Worm (Caenorhabditis elegans) whole organism, late embryonic: ENCODE data around the gene F13H8.6.

ENCODE experiments used
- C08G9.2 ChIP-seq: sonication (generic microtip); optimal IDR thresholded peaks from 2 replicates; lab custom pipeline; 2016; ENCODE audit warnings: mild to moderate bottlenecking, missing genetic modification characterization, moderate library complexity, missing compliant biosample characterization
- K02D7.2 ChIP-seq: sonication (generic microtip); optimal IDR thresholded peaks from 2 replicates; lab custom pipeline; 2017; ENCODE audit warnings: mild to moderate bottlenecking, missing genetic modification characterization, missing compliant biosample characterization
- T23F11.4 ChIP-seq: fragments of 200-800 bp; sonication (Bioruptor generic); optimal IDR thresholded peaks from 2 replicates; lab custom pipeline; 2018; ENCODE audit warnings: mild to moderate bottlenecking, missing genetic modification characterization, missing compliant biosample characterization
- Y22D7AL.16 ChIP-seq: sonication (generic microtip); optimal IDR thresholded peaks from 2 replicates; lab custom pipeline; 2016; ENCODE audit warnings: missing genetic modification characterization, missing compliant biosample characterization
- ahr-1 ChIP-seq: sonication (generic microtip); optimal IDR thresholded peaks from 2 replicates; lab custom pipeline; 2016; ENCODE audit warnings: missing genetic modification characterization, missing compliant biosample characterization
- ceh-14 ChIP-seq: sonication (generic microtip); optimal IDR thresholded peaks from 2 replicates; lab custom pipeline; 2016; ENCODE audit warnings: missing genotype, missing genetic modification characterization, missing compliant biosample characterization
- ceh-18 ChIP-seq: sonication (generic microtip); optimal IDR thresholded peaks from 2 replicates; lab custom pipeline; 2016; ENCODE audit warnings: missing genetic modification characterization, missing compliant biosample characterization
- ceh-19 ChIP-seq: fragments of 200-800 bp; sonication (Bioruptor generic); optimal IDR thresholded peaks from 2 replicates; lab custom pipeline; 2018; ENCODE audit warnings: mild to moderate bottlenecking, missing genetic modification characterization, missing compliant biosample characterization
- ceh-30 ChIP-seq: fragments of 150-350 bp; optimal IDR thresholded peaks from 2 replicates; lab custom pipeline; 2014; ENCODE audit warnings: missing biosample characterization, missing genetic modification characterization
- ceh-31 ChIP-seq: sonication (generic microtip); optimal IDR thresholded peaks from 2 replicates; lab custom pipeline; 2016; ENCODE audit warnings: missing genetic modification characterization, missing compliant biosample characterization
- ceh-34 ChIP-seq: sonication (generic microtip); optimal IDR thresholded peaks from 2 replicates; lab custom pipeline; 2016; ENCODE audit warnings: mild to moderate bottlenecking, missing genetic modification characterization, missing compliant biosample characterization
- ceh-45 ChIP-seq: fragments of 200-800 bp; sonication (Bioruptor generic); IDR thresholded peaks from 2 replicates; pipeline ENCODE4 v1.3.6; 2022; ENCODE audit warnings: missing genetic modification reagents, missing genetic modification characterization, missing compliant biosample characterization
- ceh-48 ChIP-seq: sonication (generic microtip); optimal IDR thresholded peaks from 2 replicates; lab custom pipeline; 2016; ENCODE audit warnings: missing genetic modification characterization, inconsistent platforms, missing compliant biosample characterization
- ceh-6 ChIP-seq: fragments of 200-800 bp; sonication (Bioruptor generic); optimal IDR thresholded peaks from 2 replicates; lab custom pipeline; 2018; ENCODE audit warnings: mild to moderate bottlenecking, missing genetic modification characterization, missing compliant biosample characterization
- ceh-9 ChIP-seq: sonication (generic microtip); optimal IDR thresholded peaks from 2 replicates; lab custom pipeline; 2016; ENCODE audit warnings: mild to moderate bottlenecking, missing genetic modification characterization, inconsistent platforms, missing compliant biosample characterization
- che-1 ChIP-seq: sonication (generic microtip); optimal IDR thresholded peaks from 2 replicates; lab custom pipeline; 2016; ENCODE audit warnings: mild to moderate bottlenecking, missing genetic modification characterization, missing compliant biosample characterization
- ets-4 ChIP-seq: sonication (generic microtip); optimal IDR thresholded peaks from 2 replicates; lab custom pipeline; 2016; ENCODE audit warnings: missing genetic modification characterization, missing compliant biosample characterization
- fax-1 ChIP-seq: sonication (generic microtip); optimal IDR thresholded peaks from 2 replicates; lab custom pipeline; 2016; ENCODE audit warnings: missing genotype, missing genetic modification characterization, missing compliant biosample characterization
- hlh-15 ChIP-seq: sonication (generic microtip); optimal IDR thresholded peaks from 2 replicates; lab custom pipeline; 2016; ENCODE audit warnings: missing genetic modification characterization, missing compliant biosample characterization
- hlh-6 ChIP-seq: sonication (generic microtip); optimal IDR thresholded peaks from 2 replicates; lab custom pipeline; 2016; ENCODE audit warnings: missing genotype, missing genetic modification characterization, missing compliant biosample characterization
- madf-2 ChIP-seq: sonication (generic microtip); optimal IDR thresholded peaks from 2 replicates; lab custom pipeline; 2017; ENCODE audit warnings: missing genetic modification characterization, missing compliant biosample characterization
- nfya-1 ChIP-seq: sonication (generic microtip); optimal IDR thresholded peaks from 2 replicates; lab custom pipeline; 2017; ENCODE audit warnings: missing genetic modification characterization, mild to moderate bottlenecking, missing compliant biosample characterization, antibody characterized with exemption, moderate library complexity
- nhr-232 ChIP-seq: sonication (generic microtip); optimal IDR thresholded peaks from 2 replicates; lab custom pipeline; 2016; ENCODE audit warnings: missing genetic modification characterization, missing compliant biosample characterization
- npax-4 ChIP-seq: sonication (generic microtip); optimal IDR thresholded peaks from 2 replicates; lab custom pipeline; 2016; ENCODE audit warnings: missing genetic modification characterization, missing compliant biosample characterization
- odd-2 ChIP-seq: sonication (generic microtip); optimal IDR thresholded peaks from 2 replicates; lab custom pipeline; 2017; ENCODE audit warnings: antibody characterized with exemption, mild to moderate bottlenecking, missing genetic modification characterization, missing compliant biosample characterization
- pax-1 ChIP-seq: fragments of 150-350 bp; optimal IDR thresholded peaks from 2 replicates; lab custom pipeline; 2014; ENCODE audit warnings: missing biosample characterization, missing genetic modification characterization
- pha-2 ChIP-seq: sonication (generic microtip); optimal IDR thresholded peaks from 2 replicates; lab custom pipeline; 2017; ENCODE audit warnings: mild to moderate bottlenecking, missing genetic modification characterization, missing compliant biosample characterization
- pha-4 ChIP-seq: fragments of 150-350 bp; optimal IDR thresholded peaks from 2 replicates; lab custom pipeline; 2018; ENCODE audit warnings: missing biosample characterization, missing genetic modification reagents, missing genetic modification characterization
- pqm-1 ChIP-seq: sonication (generic microtip); optimal IDR thresholded peaks from 2 replicates; lab custom pipeline; 2016; ENCODE audit warnings: missing genetic modification characterization, missing compliant biosample characterization
- pros-1 ChIP-seq: fragments of 150-350 bp; optimal IDR thresholded peaks from 2 replicates; lab custom pipeline; 2014; ENCODE audit warnings: missing biosample characterization, missing genetic modification reagents, missing genetic modification characterization
- ref-2 ChIP-seq: sonication (generic microtip); optimal IDR thresholded peaks from 2 replicates; lab custom pipeline; 2016; ENCODE audit warnings: missing genetic modification characterization, missing compliant biosample characterization
- rnt-1 ChIP-seq: sonication (generic microtip); optimal IDR thresholded peaks from 2 replicates; lab custom pipeline; 2016; ENCODE audit warnings: missing genetic modification characterization, missing compliant biosample characterization
- sox-4 ChIP-seq: sonication (generic microtip); optimal IDR thresholded peaks from 2 replicates; lab custom pipeline; 2017; ENCODE audit warnings: mild to moderate bottlenecking, missing genetic modification characterization, inconsistent platforms, missing compliant biosample characterization
- tbx-2 ChIP-seq: sonication (generic microtip); optimal IDR thresholded peaks from 2 replicates; lab custom pipeline; 2016; ENCODE audit warnings: missing genetic modification characterization, missing compliant biosample characterization
- ttx-3 ChIP-seq: sonication (generic microtip); optimal IDR thresholded peaks from 2 replicates; lab custom pipeline; 2016; ENCODE audit warnings: missing genetic modification reagents, missing genetic modification characterization, missing compliant biosample characterization
- unc-3 ChIP-seq, 2 experiments: fragments of 200-800 bp in 1 of 2; sonication (Bioruptor generic) in 1 of 2; sonication (generic microtip) in 1 of 2; conservative IDR thresholded peaks in 1 of 2; optimal IDR thresholded peaks in 1 of 2; 2 replicates each; pipeline versions ENCODE4 v1.3.6 to Lab custom; 2016 to 2022; ENCODE audit warnings: missing compliant biosample characterization in 2 of 2, missing genetic modification characterization in 2 of 2, missing genetic modification reagents in 1 of 2
- unc-55 ChIP-seq: sonication (generic microtip); optimal IDR thresholded peaks from 2 replicates; lab custom pipeline; 2017; ENCODE audit warnings: missing biosample characterization, missing genetic modification reagents, missing genetic modification characterization
- unc-86 ChIP-seq: sonication (generic microtip); optimal IDR thresholded peaks from 2 replicates; lab custom pipeline; 2016; ENCODE audit warnings: missing genetic modification characterization, missing compliant biosample characterization
- zip-5 ChIP-seq: sonication (generic microtip); optimal IDR thresholded peaks from 2 replicates; lab custom pipeline; 2016; ENCODE audit warnings: missing genetic modification characterization, missing compliant biosample characterization
- ztf-16 ChIP-seq: sonication (generic microtip); optimal IDR thresholded peaks from 2 replicates; lab custom pipeline; 2017; ENCODE audit warnings: missing genetic modification characterization, missing compliant biosample characterization

The F13H8.6 gene

DNA sequence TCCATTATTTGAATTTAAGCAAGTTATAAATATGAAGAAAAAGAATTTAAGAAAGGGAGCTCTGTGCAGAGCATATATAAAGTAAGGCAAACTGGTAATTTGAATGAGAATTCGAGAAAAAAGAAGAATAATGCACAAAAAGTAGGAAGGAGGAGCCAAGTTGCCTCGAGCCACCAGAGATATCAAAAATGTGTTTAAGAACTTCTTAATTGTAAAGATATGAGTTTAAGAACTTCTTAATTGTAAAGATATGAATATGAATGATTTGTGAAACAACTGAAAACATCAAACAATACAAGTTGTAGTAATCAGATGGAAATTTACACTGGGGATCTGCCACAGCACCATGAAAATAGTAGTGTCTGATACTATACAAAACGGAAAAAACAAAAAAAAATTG lies at the start of gene F13H8.6:
Gene F13H8.6, minus strand, starts transcription at position 101 of the 400 bp plus-strand sequence.
- TF ChIP-seq ceh-45 (no peak), ref-2 (no peak), nhr-232 (tag; lab: Kevin White, UChicago) (no peak), ceh-14 (no peak), unc-55 (GFP tag; lab: Kevin White, UChicago) (no peak), ceh-48 (tag; lab: Kevin White, UChicago) (no peak), hlh-6 (tag; lab: Kevin White, UChicago) (no peak), ceh-18 (no peak), pros-1 (no peak), npax-4 (tag; lab: Kevin White, UChicago) (no peak), hlh-15 (tag; lab: Kevin White, UChicago) (no peak), ets-4 (tag; lab: Kevin White, UChicago) (no peak), ceh-31 (no peak), sox-4 (tag; lab: Kevin White, UChicago) (no peak), nfya-1 (tag; lab: Kevin White, UChicago) (no peak), unc-86 (tag; lab: Kevin White, UChicago) (no peak), ceh-19 (GFP tag; lab: Kevin White, UChicago) (no peak), C08G9.2 (tag; lab: Kevin White, UChicago) (no peak)

ce11 chrII:6335358-6335757 lies 48.6 kb upstream of the F13H8.6 start, which contains the start of gene C32D5.14:
C32D5.14 (plus strand) TSS chrII:6335488.
- no peak for TF ChIP-seq che-1 (tag; lab: Kevin White, UChicago)
- no peak for TF ChIP-seq hlh-15 (tag; lab: Kevin White, UChicago)
- TF ChIP-seq pha-2: no peak
- TF ChIP-seq ceh-30: no peak
- no peak for TF ChIP-seq K02D7.2 (tag; lab: Kevin White, UChicago)
- no peak for TF ChIP-seq T23F11.4
- TF ChIP-seq unc-55 (GFP tag; lab: Kevin White, UChicago): no peak
- TF ChIP-seq Y22D7AL.16 (tag; lab: Kevin White, UChicago): no peak

- TF ChIP-seq nhr-232 (tag; lab: Kevin White, UChicago) (no peak), zip-5 (tag; lab: Kevin White, UChicago) (no peak), tbx-2 (tag; lab: Kevin White, UChicago) (no peak), pha-4 (no peak), unc-3 (GFP tag; conservative IDR thresholded peaks at IDR 0.05; lab: Robert Waterston, UW) (no peak), unc-3 (tag; optimal IDR thresholded peaks at IDR 0.05; lab: Kevin White, UChicago) (no peak), pqm-1 (tag; lab: Kevin White, UChicago) (no peak), ceh-6 (GFP tag; lab: Kevin White, UChicago) (no peak), K02D7.2 (tag; lab: Kevin White, UChicago) (no peak), rnt-1 (tag; lab: Kevin White, UChicago) (no peak), odd-2 (no peak), Y22D7AL.16 (tag; lab: Kevin White, UChicago) (no peak), ahr-1 (tag; lab: Kevin White, UChicago) (no peak), fax-1 (tag; lab: Kevin White, UChicago) (no peak), ceh-9 (tag; lab: Kevin White, UChicago) (no peak), hlh-6 (tag; lab: Kevin White, UChicago) (no peak)
Observed at ce11 chrII:6334745-6335260, 48.0 kb upstream of the F13H8.6 start.

- no peak for TF ChIP-seq pax-1 (tag; lab: Kevin White, UChicago)
- TF ChIP-seq ceh-34 (tag; lab: Kevin White, UChicago): no peak
- TF ChIP-seq madf-2: no peak
- no peak for TF ChIP-seq ttx-3 (tag; lab: Kevin White, UChicago)
- no peak for TF ChIP-seq nfya-1 (tag; lab: Kevin White, UChicago)
- no peak for TF ChIP-seq sox-4 (tag; lab: Kevin White, UChicago)
- no peak for TF ChIP-seq ztf-16 (tag; lab: Kevin White, UChicago)
Observed at ce11 chrII:6333887-6334286, 47.1 kb upstream of the F13H8.6 start, which contains the start of gene ttc-39B. ttc-39B (minus strand) TSS chrII:6333987.
